Fruit fly (Drosophila melanogaster): Measurements from ENCODE around the gene CG16721.

The CG16721 gene

dm6 chrX:5895821-5896550 is 16.3 kb downstream of the CG16721 start (continued):
- TF ChIP-seq CG1832 (GFP tag; optimal IDR thresholded peaks at IDR 0.05) (no peak), CG15011 (GFP tag; optimal IDR thresholded peaks at IDR 0.05) (peak; percentile 69), lmd (GFP tag; IDR thresholded peaks at IDR 0.05) (peak; percentile 92), peb (GFP tag; IDR thresholded peaks at IDR 0.05) (peak; percentile 91), Asciz (GFP tag; optimal IDR thresholded peaks at IDR 0.05) (peak; percentile 89), CG8924 (tag; optimal IDR thresholded peaks at IDR 0.05) (peak; percentile 89), Dref (GFP tag; IDR thresholded peaks at IDR 0.05) (no peak), CG18011 (GFP tag; optimal IDR thresholded peaks at IDR 0.05) (peak; percentile 61), pfk (GFP tag; optimal IDR thresholded peaks at IDR 0.05) (no peak), twi (tag; optimal IDR thresholded peaks at IDR 0.05) (peak; percentile 67), wdn (GFP tag; IDR thresholded peaks at IDR 0.05) (peak; percentile 82), CG1603 (tag; optimal IDR thresholded peaks at IDR 0.05) (peak; percentile 96), CG31441 (GFP tag; IDR thresholded peaks at IDR 0.05) (peak; percentile 94), CG10565 (GFP tag; optimal IDR thresholded peaks at IDR 0.05) (peak; percentile 73), exex (tag; optimal IDR thresholded peaks at IDR 0.05) (no peak), Bgb (GFP tag; IDR thresholded peaks at IDR 0.05; ENCODE audit: partially characterized antibody) (no peak), CG17186 (GFP tag; optimal IDR thresholded peaks at IDR 0.05) (peak; percentile 76), slp2 (GFP tag; optimal IDR thresholded peaks at IDR 0.05) (peak; percentile 91), CG10366 (GFP tag; IDR thresholded peaks at IDR 0.05) (peak; percentile 92), CG3995 (GFP tag; optimal IDR thresholded peaks at IDR 0.05) (peak; percentile 23), odd (GFP tag; optimal IDR thresholded peaks at IDR 0.05) (peak; percentile 83), CG1529 (GFP tag; optimal IDR thresholded peaks at IDR 0.05) (peak; percentile 92), CG12744 (GFP tag; optimal IDR thresholded peaks at IDR 0.05) (peak; percentile 73), CG4282 (GFP tag; optimal IDR thresholded peaks at IDR 0.05) (peak; percentile 55), CG30403 (GFP tag; optimal IDR thresholded peaks at IDR 0.05) (peak; percentile 89), caup (GFP tag; optimal IDR thresholded peaks at IDR 0.05; ENCODE audit: severe bottlenecking) (peak; percentile 78), CG13894 (tag; optimal IDR thresholded peaks at IDR 0.05) (no peak), pb (GFP tag; optimal IDR thresholded peaks at IDR 0.05) (peak; percentile 84), CG11398 (GFP tag; optimal IDR thresholded peaks at IDR 0.05) (peak; percentile 87), unc-4 (GFP tag; IDR thresholded peaks at IDR 0.05; ENCODE audit: partially characterized antibody) (no peak), run (tag; optimal IDR thresholded peaks at IDR 0.05) (peak; percentile 70), CG9215 (GFP tag; IDR thresholded peaks at IDR 0.05) (peak; percentile 67), D19A (tag; optimal IDR thresholded peaks at IDR 0.05) (peak; percentile 86), CG11456 (GFP tag; IDR thresholded peaks at IDR 0.05) (peak; percentile 86), Nf-YB (GFP tag; optimal IDR thresholded peaks at IDR 0.05) (peak; percentile 57), CG3847 (GFP tag; IDR thresholded peaks at IDR 0.05) (peak; percentile 76), CG2875 (GFP tag; optimal IDR thresholded peaks at IDR 0.05) (peak; percentile 91), gcm (GFP tag; optimal IDR thresholded peaks at IDR 0.05) (peak; percentile 79), kah (GFP tag; optimal IDR thresholded peaks at IDR 0.05) (peak; percentile 89), CG33557 (GFP tag; optimal IDR thresholded peaks at IDR 0.05) (peak; percentile 34), CG2889 (GFP tag; IDR thresholded peaks at IDR 0.05) (peak; percentile 78; the same call in 2 of the 3 replicates), CG6813 (GFP tag; optimal IDR thresholded peaks at IDR 0.05) (peak; percentile 89), Usf (GFP tag; optimal IDR thresholded peaks at IDR 0.05) (peak; percentile 70), CG1602 (GFP tag; optimal IDR thresholded peaks at IDR 0.05) (peak; percentile 83), CG6854 (GFP tag; optimal IDR thresholded peaks at IDR 0.05) (peak; percentile 75), Nf-YA (GFP tag; IDR thresholded peaks at IDR 0.05) (peak; percentile 85), Xrp1 (GFP tag; IDR thresholded peaks at IDR 0.05) (peak; percentile 94), tgo (GFP tag; IDR thresholded peaks at IDR 0.05) (peak; percentile 88), Kr (GFP tag; optimal IDR thresholded peaks at IDR 0.05) (no peak)
